Fruit fly (Drosophila melanogaster): Measurements from ENCODE around the gene CG7173.
A peak's percentile ranks its signal among the peaks of the same experiment; 100 is the strongest.

Gene CG7173

dm6 chr3L:21524071-21524889, 33.7 kb downstream of the CG7173 start:
- TF ChIP-seq HLH106 (tag; optimal IDR thresholded peaks at IDR 0.05): no peak
- TF ChIP-seq Dif (GFP tag; optimal IDR thresholded peaks at IDR 0.05; ENCODE audit: partially characterized antibody): no peak
- TF ChIP-seq jim (GFP tag; optimal IDR thresholded peaks at IDR 0.05): no peak
- TF ChIP-seq psq (GFP tag; optimal IDR thresholded peaks at IDR 0.05): peak; percentile 15
- peak; percentile 34 for TF ChIP-seq Hnf4 (GFP tag; optimal IDR thresholded peaks at IDR 0.05)
- no peak for TF ChIP-seq fru (GFP tag; optimal IDR thresholded peaks at IDR 0.05)
- TF ChIP-seq OdsH (GFP tag; optimal IDR thresholded peaks at IDR 0.05): peak; percentile 19
- no peak for TF ChIP-seq CG9705 (GFP tag; optimal IDR thresholded peaks at IDR 0.05)
- TF ChIP-seq woc (GFP tag; optimal IDR thresholded peaks at IDR 0.05): no peak
- no peak for TF ChIP-seq Sp1 (GFP tag; optimal IDR thresholded peaks at IDR 0.05)
- peak; percentile 47 for TF ChIP-seq sage (GFP tag; optimal IDR thresholded peaks at IDR 0.05)
- no peak for TF ChIP-seq Dfd (GFP tag; optimal IDR thresholded peaks at IDR 0.05)

DNA sequence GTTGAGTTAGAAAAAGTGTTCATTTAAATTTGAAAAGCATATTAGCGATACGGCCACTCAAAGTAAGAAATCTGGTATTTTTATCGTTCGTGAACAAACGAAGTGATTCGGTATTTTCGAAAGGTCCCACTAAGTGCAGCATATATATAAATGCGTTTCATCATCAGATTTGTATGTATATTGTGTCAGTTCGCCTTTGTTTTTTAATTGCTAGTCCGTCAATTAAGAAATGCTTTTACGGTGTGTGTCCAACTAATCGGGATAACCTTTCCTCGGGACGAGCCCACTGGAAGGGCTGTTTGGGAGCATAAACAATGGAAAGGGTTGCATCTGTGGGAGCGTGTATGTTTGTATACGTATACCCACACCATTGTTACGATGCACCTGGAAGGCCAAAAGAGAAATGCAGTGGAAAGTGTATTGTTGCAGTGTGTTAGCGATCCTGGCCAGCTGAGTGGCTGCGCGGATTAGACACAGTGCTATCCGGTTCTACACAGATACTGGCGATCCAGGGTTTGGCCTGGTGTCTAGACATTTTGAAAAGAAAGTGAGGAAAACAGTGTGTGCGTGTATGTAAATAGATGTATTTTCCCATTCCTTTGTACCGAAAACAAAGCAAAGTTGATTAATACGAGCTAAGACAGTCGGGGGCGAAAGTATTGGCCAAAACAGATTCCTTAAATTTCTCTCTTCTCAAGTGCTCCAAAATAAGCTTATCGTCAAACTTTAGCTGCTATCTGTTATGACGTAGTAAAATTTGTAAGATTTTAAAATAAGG, 34.8 kb downstream of the CG7173 start, which contains the start of gene CG7611:
Gene CG7611, plus strand, starts transcription at position 128 of the 778 bp plus-strand sequence.
- no peak for TF ChIP-seq Rel (GFP tag; optimal IDR thresholded peaks at IDR 0.05)
- TF ChIP-seq Rel (tag; optimal IDR thresholded peaks at IDR 0.05): peak; percentile 27
- peak; percentile 6 for TF ChIP-seq psq (GFP tag; optimal IDR thresholded peaks at IDR 0.05)
- no peak for TF ChIP-seq fru (GFP tag; optimal IDR thresholded peaks at IDR 0.05)
- TF ChIP-seq sage (GFP tag; optimal IDR thresholded peaks at IDR 0.05): peak; percentile 49

- no peak for TF ChIP-seq rgr (GFP tag; optimal IDR thresholded peaks at IDR 0.05)
These were observed 39.7 kb downstream of the CG7173 start for dm6 chr3L:21518345-21518744.

DNA sequence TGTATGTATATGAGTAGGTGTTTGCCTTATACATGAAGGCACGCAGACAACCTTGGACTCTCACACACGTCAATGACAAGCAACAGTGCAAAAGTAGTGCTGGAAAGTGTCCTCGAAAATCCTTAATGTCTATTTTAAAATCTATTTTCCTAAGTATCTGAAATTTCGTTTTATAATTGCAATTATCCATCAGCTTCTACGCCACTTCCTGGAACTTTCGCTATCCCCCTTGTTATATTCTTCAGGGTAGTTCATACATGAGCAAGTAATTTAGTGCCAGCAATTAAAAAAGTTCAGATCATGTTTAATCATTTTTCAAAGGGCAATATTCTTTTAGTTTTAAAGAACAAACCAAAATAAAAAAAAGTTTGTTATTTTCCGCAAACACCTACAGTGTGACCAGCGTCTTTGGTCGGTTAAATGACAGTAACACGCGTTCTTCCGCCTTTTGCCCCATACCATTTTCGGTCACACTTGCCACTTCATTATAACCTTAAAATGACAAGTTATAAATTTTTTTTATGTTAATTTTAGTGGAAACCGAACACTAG, 41.2 kb downstream of the CG7173 start:
- TF ChIP-seq sv (GFP tag; optimal IDR thresholded peaks at IDR 0.05) (peak; percentile 7), CG32264 (GFP tag; optimal IDR thresholded peaks at IDR 0.05) (no peak), sage (GFP tag; optimal IDR thresholded peaks at IDR 0.05) (no peak), Vsx2 (GFP tag; optimal IDR thresholded peaks at IDR 0.05; ENCODE audit: partially characterized antibody) (no peak), usp (GFP tag; optimal IDR thresholded peaks at IDR 0.05) (no peak), Hnf4 (GFP tag; optimal IDR thresholded peaks at IDR 0.05) (peak; percentile 59), pan (optimal IDR thresholded peaks at IDR 0.05) (no peak), CrebA (GFP tag; optimal IDR thresholded peaks at IDR 0.05; ENCODE audit: borderline replicate concordance) (no peak), tai (GFP tag; optimal IDR thresholded peaks at IDR 0.05) (no peak), Mio (GFP tag; optimal IDR thresholded peaks at IDR 0.05) (no peak), fru (GFP tag; optimal IDR thresholded peaks at IDR 0.05) (peak; percentile 71), jim (GFP tag; optimal IDR thresholded peaks at IDR 0.05) (no peak), N (GFP tag; optimal IDR thresholded peaks at IDR 0.05) (no peak), dl (GFP tag; optimal IDR thresholded peaks at IDR 0.05; ENCODE audit: insufficient read depth in 1 of 2, partially characterized antibody in 2 of 2) (no peak), Hr78 (GFP tag; optimal IDR thresholded peaks at IDR 0.05) (peak; percentile 11), Dfd (GFP tag; optimal IDR thresholded peaks at IDR 0.05) (no peak), Myc (optimal IDR thresholded peaks at IDR 0.05) (no peak), OdsH (GFP tag; optimal IDR thresholded peaks at IDR 0.05) (peak; percentile 51), dmrt93B (GFP tag; optimal IDR thresholded peaks at IDR 0.05) (no peak), HLH106 (tag; optimal IDR thresholded peaks at IDR 0.05) (peak; percentile 28), psq (GFP tag; optimal IDR thresholded peaks at IDR 0.05) (peak; percentile 24), Rel (GFP tag; optimal IDR thresholded peaks at IDR 0.05) (no peak), Rel (tag; optimal IDR thresholded peaks at IDR 0.05) (no peak), foxo (GFP tag; optimal IDR thresholded peaks at IDR 0.05) (peak in 1 of 2 experiments; percentile 61), Hr83 (GFP tag; optimal IDR thresholded peaks at IDR 0.05; ENCODE audit: poor library complexity, severe bottlenecking) (no peak), Abd-B (GFP tag; optimal IDR thresholded peaks at IDR 0.05) (no peak), GATAd (GFP tag; optimal IDR thresholded peaks at IDR 0.05) (no peak), Sp1 (GFP tag; optimal IDR thresholded peaks at IDR 0.05) (peak; percentile 48), dsf (GFP tag; optimal IDR thresholded peaks at IDR 0.05; ENCODE audit: borderline replicate concordance) (no peak), Dif (GFP tag; optimal IDR thresholded peaks at IDR 0.05; ENCODE audit: partially characterized antibody) (no peak), h (GFP tag; optimal IDR thresholded peaks at IDR 0.05) (peak; percentile 63), woc (GFP tag; optimal IDR thresholded peaks at IDR 0.05) (peak; percentile 53), br (GFP tag; optimal IDR thresholded peaks at IDR 0.05) (peak; percentile 52), Jra (GFP tag; optimal IDR thresholded peaks at IDR 0.05) (no peak), lola (GFP tag; optimal IDR thresholded peaks at IDR 0.05) (no peak), ey (GFP tag; optimal IDR thresholded peaks at IDR 0.05) (peak; percentile 56), rgr (GFP tag; optimal IDR thresholded peaks at IDR 0.05) (peak; percentile 45), CG9705 (GFP tag; optimal IDR thresholded peaks at IDR 0.05) (no peak)

Measured in whole organism, wandering third instar larva.